Fruit fly (Drosophila melanogaster): Measurements from ENCODE around the gene PKD.

PKD gene

dm6 chr3R:18261602-18262001, 52.6 kb downstream of the PKD start (continued):
- TF ChIP-seq PHDP (tag; optimal IDR thresholded peaks at IDR 0.05): no peak
- no peak for TF ChIP-seq oc (tag; optimal IDR thresholded peaks at IDR 0.05)
- no peak for TF ChIP-seq z (GFP tag; IDR thresholded peaks at IDR 0.05)
- no peak for TF ChIP-seq lilli (GFP tag; optimal IDR thresholded peaks at IDR 0.05)
- TF ChIP-seq E2f1 (GFP tag; IDR thresholded peaks at IDR 0.05): no peak
- TF ChIP-seq lola (GFP tag; optimal IDR thresholded peaks at IDR 0.05): no peak
- TF ChIP-seq CG33557 (GFP tag; optimal IDR thresholded peaks at IDR 0.05): no peak
- no peak for TF ChIP-seq ara (GFP tag; IDR thresholded peaks at IDR 0.05)
- TF ChIP-seq gfzf (GFP tag; optimal IDR thresholded peaks at IDR 0.05): no peak
- no peak for TF ChIP-seq Mes4 (GFP tag; optimal IDR thresholded peaks at IDR 0.05)
- TF ChIP-seq hb (GFP tag; IDR thresholded peaks at IDR 0.05; ENCODE audit: partially characterized antibody): no peak
- TF ChIP-seq CG10209 (GFP tag; optimal IDR thresholded peaks at IDR 0.05): no peak
- TF ChIP-seq pros (GFP tag; optimal IDR thresholded peaks at IDR 0.05): peak; percentile 53
- TF ChIP-seq dimm (GFP tag; IDR thresholded peaks at IDR 0.05): peak; percentile 21; the same call in 1 of the 2 replicates
- no peak for TF ChIP-seq fd64A (GFP tag; optimal IDR thresholded peaks at IDR 0.05)
- TF ChIP-seq Dbx (GFP tag; IDR thresholded peaks at IDR 0.05): no peak
- peak; percentile 18 for TF ChIP-seq nerfin-1 (tag; optimal IDR thresholded peaks at IDR 0.05)
- no peak for TF ChIP-seq CG1792 (GFP tag; optimal IDR thresholded peaks at IDR 0.05)
- no peak for TF ChIP-seq Hr39 (optimal IDR thresholded peaks at IDR 0.05)
- peak; percentile 54 for TF ChIP-seq crol (GFP tag; IDR thresholded peaks at IDR 0.05)
- no peak for TF ChIP-seq sima (GFP tag; optimal IDR thresholded peaks at IDR 0.05)
- no peak for TF ChIP-seq CG3995 (GFP tag; optimal IDR thresholded peaks at IDR 0.05)
- TF ChIP-seq Sox102F (GFP tag; optimal IDR thresholded peaks at IDR 0.05): no peak
- TF ChIP-seq CG8089 (GFP tag; optimal IDR thresholded peaks at IDR 0.05): no peak
- TF ChIP-seq CTCF (GFP tag; optimal IDR thresholded peaks at IDR 0.05): no peak
- TF ChIP-seq pb (GFP tag; optimal IDR thresholded peaks at IDR 0.05): no peak
- TF ChIP-seq her (GFP tag; optimal IDR thresholded peaks at IDR 0.05): no peak
- no peak for TF ChIP-seq CG18262 (tag; optimal IDR thresholded peaks at IDR 0.05)

dm6 chr3R:18260016-18260415, 54.2 kb downstream of the PKD start:
- TF ChIP-seq CG10321 (GFP tag; IDR thresholded peaks at IDR 0.05) (no peak), gsb-n (tag; optimal IDR thresholded peaks at IDR 0.05) (peak; percentile 71), nerfin-1 (tag; optimal IDR thresholded peaks at IDR 0.05) (peak; percentile 53), pros (GFP tag; optimal IDR thresholded peaks at IDR 0.05) (peak; percentile 40), CG1792 (GFP tag; optimal IDR thresholded peaks at IDR 0.05) (no peak)

- TF ChIP-seq bowl (GFP tag; IDR thresholded peaks at IDR 0.05) (no peak), BEAF-32 (GFP tag; optimal IDR thresholded peaks at IDR 0.05) (peak; percentile 85), CkIIα-i1 (GFP tag; IDR thresholded peaks at IDR 0.05) (no peak), Atf3 (GFP tag; optimal IDR thresholded peaks at IDR 0.05) (no peak), Dip3 (GFP tag; optimal IDR thresholded peaks at IDR 0.05) (no peak), slp2 (GFP tag; optimal IDR thresholded peaks at IDR 0.05) (no peak), CG12155 (GFP tag; optimal IDR thresholded peaks at IDR 0.05) (no peak), scrt (GFP tag; optimal IDR thresholded peaks at IDR 0.05) (no peak), Rfx (GFP tag; IDR thresholded peaks at IDR 0.05) (no peak), CG4328 (GFP tag; optimal IDR thresholded peaks at IDR 0.05) (no peak), CG11093 (GFP tag; IDR thresholded peaks at IDR 0.05) (no peak), Hand (GFP tag; optimal IDR thresholded peaks at IDR 0.05) (no peak), CG8359 (GFP tag; optimal IDR thresholded peaks at IDR 0.05; ENCODE audit: borderline replicate concordance) (no peak), Taf1 (GFP tag; IDR thresholded peaks at IDR 0.05) (no peak), salm (tag; optimal IDR thresholded peaks at IDR 0.05) (no peak), Meics (GFP tag; optimal IDR thresholded peaks at IDR 0.05) (no peak), nmo (GFP tag; optimal IDR thresholded peaks at IDR 0.05) (peak; percentile 7), CG12391 (tag; optimal IDR thresholded peaks at IDR 0.05) (no peak), CHES-1-like (GFP tag; optimal IDR thresholded peaks at IDR 0.05) (peak; percentile 63), ewg (GFP tag; optimal IDR thresholded peaks at IDR 0.05) (no peak), Blimp-1 (GFP tag; optimal IDR thresholded peaks at IDR 0.05) (no peak)
Observed at dm6 chr3R:18255281-18255680, 58.9 kb downstream of the PKD start, which contains the start of the genes Ada2a, Polr2D, Tgs1 and moi. Gene Ada2a, minus strand, starts transcription at chr3R:18255487. Gene Polr2D, minus strand, starts transcription at chr3R:18255487. Gene Tgs1, plus strand, starts transcription at chr3R:18255530. Gene moi, plus strand, starts transcription at chr3R:18255530.
